Worm (Caenorhabditis elegans) whole organism, L2 larva: ENCODE data around the gene D2045.9.
A peak's percentile ranks its signal among the peaks of the same experiment; 100 is the strongest.

Source experiments
- C34F6.9 ChIP-seq: fragments of 150-350 bp; optimal IDR thresholded peaks from 2 replicates; lab custom pipeline; 2014; ENCODE audit warnings: missing biosample characterization, missing genetic modification characterization
- F13H6.1 ChIP-seq: sonication (generic microtip); optimal IDR thresholded peaks from 2 replicates; lab custom pipeline; 2016; ENCODE audit warnings: missing genetic modification characterization, missing compliant biosample characterization
- R02D3.7 ChIP-seq: fragments of 150-350 bp; optimal IDR thresholded peaks from 2 replicates; lab custom pipeline; 2014; ENCODE audit warnings: missing biosample characterization, missing genetic modification characterization
- Y55F3AM.14 ChIP-seq: fragments of 200-800 bp; sonication (Bioruptor generic); optimal IDR thresholded peaks from 2 replicates; lab custom pipeline; 2018; ENCODE audit warnings: mild to moderate bottlenecking, missing genetic modification characterization, missing compliant biosample characterization
- ZK546.5 ChIP-seq: sonication (generic microtip); optimal IDR thresholded peaks from 2 replicates; lab custom pipeline; 2017; ENCODE audit warnings: missing biosample characterization, missing genetic modification characterization
- alr-1 ChIP-seq: fragments of 150-350 bp; optimal IDR thresholded peaks from 2 replicates; lab custom pipeline; 2014; ENCODE audit warnings: missing biosample characterization, missing genetic modification characterization
- aly-2 ChIP-seq: fragments of 150-350 bp; optimal IDR thresholded peaks from 2 replicates; lab custom pipeline; 2014; ENCODE audit warnings: missing biosample characterization, missing genetic modification characterization
- ama-1 ChIP-seq: fragments of 150-350 bp; optimal IDR thresholded peaks from 2 replicates; lab custom pipeline; 2018; ENCODE audit warnings: inconsistent platforms
- ceh-16 ChIP-seq: fragments of 150-350 bp; optimal IDR thresholded peaks from 2 replicates; lab custom pipeline; 2014; ENCODE audit warnings: missing biosample characterization, missing genetic modification characterization
- ceh-82 ChIP-seq: fragments of 150-350 bp; optimal IDR thresholded peaks from 2 replicates; lab custom pipeline; 2014; ENCODE audit warnings: missing biosample characterization, missing genetic modification characterization
- crh-2 ChIP-seq: sonication (generic microtip); optimal IDR thresholded peaks from 2 replicates; lab custom pipeline; 2017; ENCODE audit warnings: missing biosample characterization, missing genetic modification characterization
- dmd-4 ChIP-seq: sonication (generic microtip); optimal IDR thresholded peaks from 2 replicates; lab custom pipeline; 2017; ENCODE audit warnings: missing biosample characterization, missing genetic modification characterization
- elt-1 ChIP-seq: fragments of 150-350 bp; optimal IDR thresholded peaks from 2 replicates; lab custom pipeline; 2014; ENCODE audit warnings: missing biosample characterization, missing genetic modification characterization
- elt-3 ChIP-seq: sonication (generic microtip); optimal IDR thresholded peaks from 2 replicates; lab custom pipeline; 2017; ENCODE audit warnings: missing biosample characterization, missing genetic modification characterization
- fos-1 ChIP-seq: fragments of 150-350 bp; optimal IDR thresholded peaks from 2 replicates; lab custom pipeline; 2014; ENCODE audit warnings: missing biosample characterization, missing genetic modification characterization
- gmeb-1 ChIP-seq: fragments of 150-350 bp; optimal IDR thresholded peaks from 2 replicates; lab custom pipeline; 2014; ENCODE audit warnings: missing biosample characterization, missing genetic modification characterization
- lin-11 ChIP-seq: fragments of 150-350 bp; sonication (generic microtip); optimal IDR thresholded peaks from 2 replicates; lab custom pipeline; 2014; ENCODE audit warnings: missing biosample characterization, missing genetic modification characterization, inconsistent platforms, mixed read lengths
- lin-13 ChIP-seq: fragments of 150-350 bp; optimal IDR thresholded peaks from 2 replicates; lab custom pipeline; 2014; ENCODE audit warnings: missing biosample characterization, missing genetic modification reagents, missing genetic modification characterization
- lin-39 ChIP-seq: fragments of 150-350 bp; optimal IDR thresholded peaks from 2 replicates; lab custom pipeline; 2014; ENCODE audit warnings: missing biosample characterization, missing genetic modification reagents, missing genetic modification characterization
- lsy-2 ChIP-seq, 2 experiments: fragments of 150-350 bp in 1 of 2; sonication (generic microtip) in 1 of 2; optimal IDR thresholded peaks; 2 replicates each; lab custom pipeline; 2014 to 2017; ENCODE audit warnings: missing biosample characterization in 2 of 2, missing genetic modification characterization in 2 of 2
- mab-5 ChIP-seq: fragments of 150-350 bp; optimal IDR thresholded peaks from 2 replicates; lab custom pipeline; 2014; ENCODE audit warnings: missing biosample characterization, missing genetic modification characterization
- mbf-1 ChIP-seq: sonication (generic microtip); optimal IDR thresholded peaks from 2 replicates; lab custom pipeline; 2017; ENCODE audit warnings: missing biosample characterization, missing genetic modification characterization
- mdl-1 ChIP-seq, 2 experiments: fragments of 150-350 bp in 1 of 2; sonication (generic microtip) in 1 of 2; optimal IDR thresholded peaks; 2 replicates each; lab custom pipeline; 2017; ENCODE audit warnings: missing biosample characterization in 2 of 2, missing genetic modification characterization in 2 of 2
- nhr-11 ChIP-seq: fragments of 150-350 bp; optimal IDR thresholded peaks from 2 replicates; lab custom pipeline; 2014; ENCODE audit warnings: missing biosample characterization, missing genetic modification characterization
- nhr-12 ChIP-seq: fragments of 150-350 bp; optimal IDR thresholded peaks from 2 replicates; lab custom pipeline; 2014; ENCODE audit warnings: missing biosample characterization, missing genetic modification characterization
- nhr-129 ChIP-seq: fragments of 150-350 bp; optimal IDR thresholded peaks from 2 replicates; lab custom pipeline; 2014; ENCODE audit warnings: missing biosample characterization, missing genetic modification characterization
- nhr-21 ChIP-seq: fragments of 150-350 bp; optimal IDR thresholded peaks from 2 replicates; lab custom pipeline; 2014; ENCODE audit warnings: missing biosample characterization, missing genetic modification characterization
- nhr-23 ChIP-seq: fragments of 150-350 bp; optimal IDR thresholded peaks from 2 replicates; lab custom pipeline; 2014; ENCODE audit warnings: missing biosample characterization, missing genetic modification reagents, missing genetic modification characterization
- nhr-237 ChIP-seq: fragments of 150-350 bp; optimal IDR thresholded peaks from 2 replicates; lab custom pipeline; 2014; ENCODE audit warnings: missing biosample characterization, missing genetic modification characterization
- nhr-25 ChIP-seq: fragments of 150-350 bp; sonication (generic microtip); optimal IDR thresholded peaks from 3 replicates; lab custom pipeline; 2014; ENCODE audit warnings: missing biosample characterization, missing genetic modification characterization
- nhr-6 ChIP-seq: fragments of 150-350 bp; optimal IDR thresholded peaks from 2 replicates; lab custom pipeline; 2014; ENCODE audit warnings: missing biosample characterization, missing genetic modification characterization
- nhr-77 ChIP-seq: fragments of 150-350 bp; optimal IDR thresholded peaks from 2 replicates; lab custom pipeline; 2014; ENCODE audit warnings: missing biosample characterization, missing genetic modification characterization
- peb-1 ChIP-seq: fragments of 150-350 bp; optimal IDR thresholded peaks from 2 replicates; lab custom pipeline; 2014; ENCODE audit warnings: missing biosample characterization, missing genetic modification characterization
- sem-4 ChIP-seq: fragments of 150-350 bp; optimal IDR thresholded peaks from 2 replicates; lab custom pipeline; 2014; ENCODE audit warnings: missing biosample characterization, missing genetic modification reagents, missing genetic modification characterization
- skn-1 ChIP-seq: sonication (generic microtip); optimal IDR thresholded peaks from 2 replicates; lab custom pipeline; 2017; ENCODE audit warnings: missing biosample characterization, missing genetic modification characterization
- sma-3 ChIP-seq: sonication (generic microtip); optimal IDR thresholded peaks from 2 replicates; lab custom pipeline; 2016; ENCODE audit warnings: missing genetic modification reagents, missing genetic modification characterization, missing compliant biosample characterization
- sma-9 ChIP-seq, 2 experiments: fragments of 150-350 bp in 1 of 2; sonication (generic microtip) in 1 of 2; optimal IDR thresholded peaks; 2 replicates each; lab custom pipeline; 2014 to 2016; ENCODE audit warnings: missing genetic modification characterization in 2 of 2, mild to moderate bottlenecking in 1 of 2, missing biosample characterization in 1 of 2, missing compliant biosample characterization in 1 of 2, missing genetic modification reagents in 1 of 2, moderate library complexity in 1 of 2
- snpc-4 ChIP-seq: fragments of 150-350 bp; optimal IDR thresholded peaks from 2 replicates; lab custom pipeline; 2014; ENCODE audit warnings: missing biosample characterization, missing genetic modification characterization
- unc-39 ChIP-seq: fragments of 150-350 bp; optimal IDR thresholded peaks from 2 replicates; lab custom pipeline; 2014; ENCODE audit warnings: missing biosample characterization, missing genetic modification characterization
- unc-55 ChIP-seq: fragments of 150-350 bp; sonication (generic microtip); optimal IDR thresholded peaks from 3 replicates; lab custom pipeline; 2014; ENCODE audit warnings: missing biosample characterization, missing genetic modification reagents, missing genetic modification characterization
- unc-62 ChIP-seq: fragments of 150-350 bp; optimal IDR thresholded peaks from 2 replicates; lab custom pipeline; 2014; ENCODE audit warnings: missing biosample characterization, missing genetic modification reagents, missing genetic modification characterization
- zag-1 ChIP-seq: fragments of 150-350 bp; optimal IDR thresholded peaks from 2 replicates; lab custom pipeline; 2014; ENCODE audit warnings: missing biosample characterization, missing genetic modification characterization
- ztf-1 ChIP-seq: fragments of 200-800 bp; sonication (Bioruptor generic); conservative IDR thresholded peaks from 2 replicates; pipeline ENCODE4 v1.3.6; 2022; ENCODE audit warnings: missing genetic modification characterization, missing compliant biosample characterization
- ztf-4 ChIP-seq: fragments of 150-350 bp; optimal IDR thresholded peaks from 2 replicates; lab custom pipeline; 2014; ENCODE audit warnings: missing biosample characterization, missing genetic modification characterization

D2045.9 gene

ce11 chrIII:10503753-10504152 lies 28.7 kb downstream of the D2045.9 start, which contains the start of gene rab-33:
TSS of gene rab-33 (minus strand) at chrIII:10503853.
- no peak for TF ChIP-seq mab-5 (tag; lab: Kevin White, UChicago)
- TF ChIP-seq, all 48 proteins: peak for 0

ce11 chrIII:10505182-10505581 lies 30.1 kb downstream of the D2045.9 start, which contains the start of the genes taf-11.3 and urm-1:
TSS of gene taf-11.3 (minus strand) at chrIII:10505250.
TSS of gene urm-1 (plus strand) at chrIII:10505480.
- TF ChIP-seq fos-1 (tag; lab: Kevin White, UChicago) (peak; percentile 61), F13H6.1 (peak; percentile 68), ceh-16 (tag; lab: Kevin White, UChicago) (peak; percentile 36), nhr-129 (tag; lab: Kevin White, UChicago) (peak; percentile 66), crh-2 (tag; lab: Kevin White, UChicago) (peak; percentile 92), sma-3 (GFP tag; lab: Kevin White, UChicago) (peak; percentile 82), sem-4 (tag; lab: Kevin White, UChicago) (peak; percentile 89), aly-2 (tag; lab: Kevin White, UChicago) (no peak), lin-13 (GFP tag; lab: Kevin White, UChicago) (peak; percentile 86), peb-1 (tag; lab: Kevin White, UChicago) (no peak), zag-1 (tag; lab: Kevin White, UChicago) (peak; percentile 3), ztf-4 (tag; lab: Kevin White, UChicago) (peak; percentile 62), mab-5 (tag; lab: Kevin White, UChicago) (peak; percentile 65), nhr-23 (tag; lab: Kevin White, UChicago) (no peak), nhr-25 (tag; lab: Kevin White, UChicago) (peak; percentile 71), mdl-1 (tag; optimal IDR thresholded peaks at IDR 0.05; lab: Kevin White, UChicago) (no peak), C34F6.9 (tag; lab: Kevin White, UChicago) (peak; percentile 88), skn-1 (tag; lab: Kevin White, UChicago) (no peak), unc-55 (GFP tag; lab: Kevin White, UChicago) (peak; percentile 88), snpc-4 (peak; percentile 78), sma-9 (GFP tag; optimal IDR thresholded peaks at IDR 0.05; lab: Kevin White, UChicago) (peak; percentile 79), sma-9 (tag; optimal IDR thresholded peaks at IDR 0.05; lab: Kevin White, UChicago) (no peak), gmeb-1 (tag; lab: Kevin White, UChicago) (peak; percentile 77), mbf-1 (tag; lab: Kevin White, UChicago) (no peak), dmd-4 (tag; lab: Kevin White, UChicago) (no peak), unc-62 (GFP tag; lab: Kevin White, UChicago) (no peak), lsy-2 (tag; optimal IDR thresholded peaks at IDR 0.05; lab: Kevin White, UChicago) (peak; percentile 54 to 90), lin-11 (peak; percentile 67), nhr-21 (tag; lab: Kevin White, UChicago) (peak; percentile 75), nhr-6 (peak; percentile 57), ama-1 (no peak)
- TF ChIP-seq, all 48 proteins: peak for 21

ce11 chrIII:10505943-10506698 lies 31.1 kb downstream of the D2045.9 start:
- TF ChIP-seq ztf-1 (no peak), fos-1 (tag; lab: Kevin White, UChicago) (no peak), ZK546.5 (tag; lab: Kevin White, UChicago) (no peak), Y55F3AM.14 (GFP tag; lab: Kevin White, UChicago) (no peak), lsy-2 (tag; optimal IDR thresholded peaks at IDR 0.05; lab: Kevin White, UChicago) (no peak), unc-62 (GFP tag; lab: Kevin White, UChicago) (no peak), ztf-4 (tag; lab: Kevin White, UChicago) (no peak), gmeb-1 (tag; lab: Kevin White, UChicago) (no peak), R02D3.7 (no peak)
- TF ChIP-seq, all 48 proteins: peak for 0

ce11 chrIII:10506699-10507248 lies 31.7 kb downstream of the D2045.9 start, which contains the start of the genes sip-1 and sly-1:
TSS of gene sip-1 (minus strand) at chrIII:10506801.
TSS of gene sly-1 (plus strand) at chrIII:10507058.
- peak; percentile 97 for TF ChIP-seq crh-2 (tag; lab: Kevin White, UChicago)
- no peak for TF ChIP-seq nhr-237 (tag; lab: Kevin White, UChicago)
- peak in 1 of 2 experiments; percentile 17 for TF ChIP-seq mdl-1 (tag; optimal IDR thresholded peaks at IDR 0.05; lab: Kevin White, UChicago)
- TF ChIP-seq snpc-4: peak; percentile 16
- no peak for TF ChIP-seq elt-3 (tag; lab: Kevin White, UChicago)
- TF ChIP-seq skn-1 (tag; lab: Kevin White, UChicago): no peak
- no peak for TF ChIP-seq unc-39 (tag; lab: Kevin White, UChicago)
- no peak for TF ChIP-seq lin-39 (tag; lab: Kevin White, UChicago)
- TF ChIP-seq R02D3.7: peak; percentile 70
- TF ChIP-seq nhr-11 (tag; lab: Kevin White, UChicago): no peak
- no peak for TF ChIP-seq alr-1 (tag; lab: Kevin White, UChicago)
- peak; percentile 67 for TF ChIP-seq sma-3 (GFP tag; lab: Kevin White, UChicago)
- peak; percentile 82 to 93 for TF ChIP-seq lsy-2 (tag; optimal IDR thresholded peaks at IDR 0.05; lab: Kevin White, UChicago)
- no peak for TF ChIP-seq mbf-1 (tag; lab: Kevin White, UChicago)
- peak; percentile 96 for TF ChIP-seq gmeb-1 (tag; lab: Kevin White, UChicago)
- peak; percentile 97 for TF ChIP-seq C34F6.9 (tag; lab: Kevin White, UChicago)
- no peak for TF ChIP-seq nhr-12 (tag; lab: Kevin White, UChicago)
- TF ChIP-seq ceh-82 (tag; lab: Kevin White, UChicago): no peak
- no peak for TF ChIP-seq elt-1 (tag; lab: Kevin White, UChicago)
- TF ChIP-seq ztf-1: no peak
- peak; percentile 34 for TF ChIP-seq nhr-129 (tag; lab: Kevin White, UChicago)
- TF ChIP-seq nhr-77 (tag; lab: Kevin White, UChicago): no peak
- TF ChIP-seq nhr-6: peak; percentile 58
